Worm (Caenorhabditis elegans) whole organism, L2 larva: Measurements from ENCODE around the gene ZK899.7.

Experiments
- F13H6.1 ChIP-seq: sonication (generic microtip); optimal IDR thresholded peaks from 2 replicates; lab custom pipeline; 2016; ENCODE audit warnings: missing genetic modification characterization, missing compliant biosample characterization
- Y55F3AM.14 ChIP-seq: fragments of 200-800 bp; sonication (Bioruptor generic); optimal IDR thresholded peaks from 2 replicates; lab custom pipeline; 2018; ENCODE audit warnings: mild to moderate bottlenecking, missing genetic modification characterization, missing compliant biosample characterization
- ZK546.5 ChIP-seq: sonication (generic microtip); optimal IDR thresholded peaks from 2 replicates; lab custom pipeline; 2017; ENCODE audit warnings: missing biosample characterization, missing genetic modification characterization
- ama-1 ChIP-seq: fragments of 150-350 bp; optimal IDR thresholded peaks from 2 replicates; lab custom pipeline; 2018; ENCODE audit warnings: inconsistent platforms
- blmp-1 ChIP-seq: sonication (generic microtip); optimal IDR thresholded peaks from 2 replicates; lab custom pipeline; 2017; ENCODE audit warnings: missing genetic modification characterization, mild to moderate bottlenecking, missing compliant biosample characterization, antibody characterized with exemption, moderate library complexity; ENCODE audit not compliant: insufficient read depth
- ceh-16 ChIP-seq: fragments of 150-350 bp; optimal IDR thresholded peaks from 2 replicates; lab custom pipeline; 2014; ENCODE audit warnings: missing biosample characterization, missing genetic modification characterization
- crh-2 ChIP-seq: sonication (generic microtip); optimal IDR thresholded peaks from 2 replicates; lab custom pipeline; 2017; ENCODE audit warnings: missing biosample characterization, missing genetic modification characterization
- dmd-4 ChIP-seq: sonication (generic microtip); optimal IDR thresholded peaks from 2 replicates; lab custom pipeline; 2017; ENCODE audit warnings: missing biosample characterization, missing genetic modification characterization
- egl-27 ChIP-seq: sonication (generic microtip); optimal IDR thresholded peaks from 3 replicates; lab custom pipeline; 2017; ENCODE audit warnings: missing biosample characterization, missing genetic modification reagents, missing genetic modification characterization
- elt-3 ChIP-seq: sonication (generic microtip); optimal IDR thresholded peaks from 2 replicates; lab custom pipeline; 2017; ENCODE audit warnings: missing biosample characterization, missing genetic modification characterization
- gmeb-1 ChIP-seq: fragments of 150-350 bp; optimal IDR thresholded peaks from 2 replicates; lab custom pipeline; 2014; ENCODE audit warnings: missing biosample characterization, missing genetic modification characterization
- lin-13 ChIP-seq: fragments of 150-350 bp; optimal IDR thresholded peaks from 2 replicates; lab custom pipeline; 2014; ENCODE audit warnings: missing biosample characterization, missing genetic modification reagents, missing genetic modification characterization
- lin-39 ChIP-seq: fragments of 150-350 bp; optimal IDR thresholded peaks from 2 replicates; lab custom pipeline; 2014; ENCODE audit warnings: missing biosample characterization, missing genetic modification reagents, missing genetic modification characterization
- lsy-2 ChIP-seq, 2 experiments: fragments of 150-350 bp in 1 of 2; sonication (generic microtip) in 1 of 2; optimal IDR thresholded peaks; 2 replicates each; lab custom pipeline; 2014 to 2017; ENCODE audit warnings: missing biosample characterization in 2 of 2, missing genetic modification characterization in 2 of 2
- mab-5 ChIP-seq: fragments of 150-350 bp; optimal IDR thresholded peaks from 2 replicates; lab custom pipeline; 2014; ENCODE audit warnings: missing biosample characterization, missing genetic modification characterization
- mbf-1 ChIP-seq: sonication (generic microtip); optimal IDR thresholded peaks from 2 replicates; lab custom pipeline; 2017; ENCODE audit warnings: missing biosample characterization, missing genetic modification characterization
- mdl-1 ChIP-seq, 2 experiments: fragments of 150-350 bp in 1 of 2; sonication (generic microtip) in 1 of 2; optimal IDR thresholded peaks; 2 replicates each; lab custom pipeline; 2017; ENCODE audit warnings: missing biosample characterization in 2 of 2, missing genetic modification characterization in 2 of 2
- nhr-10 ChIP-seq: sonication (generic microtip); optimal IDR thresholded peaks from 2 replicates; lab custom pipeline; 2017; ENCODE audit warnings: missing biosample characterization, missing genetic modification characterization
- nhr-11 ChIP-seq: fragments of 150-350 bp; optimal IDR thresholded peaks from 2 replicates; lab custom pipeline; 2014; ENCODE audit warnings: missing biosample characterization, missing genetic modification characterization
- nhr-12 ChIP-seq: fragments of 150-350 bp; optimal IDR thresholded peaks from 2 replicates; lab custom pipeline; 2014; ENCODE audit warnings: missing biosample characterization, missing genetic modification characterization
- nhr-129 ChIP-seq: fragments of 150-350 bp; optimal IDR thresholded peaks from 2 replicates; lab custom pipeline; 2014; ENCODE audit warnings: missing biosample characterization, missing genetic modification characterization
- nhr-21 ChIP-seq: fragments of 150-350 bp; optimal IDR thresholded peaks from 2 replicates; lab custom pipeline; 2014; ENCODE audit warnings: missing biosample characterization, missing genetic modification characterization
- nhr-23 ChIP-seq: fragments of 150-350 bp; optimal IDR thresholded peaks from 2 replicates; lab custom pipeline; 2014; ENCODE audit warnings: missing biosample characterization, missing genetic modification reagents, missing genetic modification characterization
- nhr-25 ChIP-seq: fragments of 150-350 bp; sonication (generic microtip); optimal IDR thresholded peaks from 3 replicates; lab custom pipeline; 2014; ENCODE audit warnings: missing biosample characterization, missing genetic modification characterization
- nhr-6 ChIP-seq: fragments of 150-350 bp; optimal IDR thresholded peaks from 2 replicates; lab custom pipeline; 2014; ENCODE audit warnings: missing biosample characterization, missing genetic modification characterization
- nhr-77 ChIP-seq: fragments of 150-350 bp; optimal IDR thresholded peaks from 2 replicates; lab custom pipeline; 2014; ENCODE audit warnings: missing biosample characterization, missing genetic modification characterization
- peb-1 ChIP-seq: fragments of 150-350 bp; optimal IDR thresholded peaks from 2 replicates; lab custom pipeline; 2014; ENCODE audit warnings: missing biosample characterization, missing genetic modification characterization
- sem-4 ChIP-seq: fragments of 150-350 bp; optimal IDR thresholded peaks from 2 replicates; lab custom pipeline; 2014; ENCODE audit warnings: missing biosample characterization, missing genetic modification reagents, missing genetic modification characterization
- sma-3 ChIP-seq: sonication (generic microtip); optimal IDR thresholded peaks from 2 replicates; lab custom pipeline; 2016; ENCODE audit warnings: missing genetic modification reagents, missing genetic modification characterization, missing compliant biosample characterization
- sma-9 ChIP-seq, 2 experiments: fragments of 150-350 bp in 1 of 2; sonication (generic microtip) in 1 of 2; optimal IDR thresholded peaks; 2 replicates each; lab custom pipeline; 2014 to 2016; ENCODE audit warnings: missing genetic modification characterization in 2 of 2, mild to moderate bottlenecking in 1 of 2, missing biosample characterization in 1 of 2, missing compliant biosample characterization in 1 of 2, missing genetic modification reagents in 1 of 2, moderate library complexity in 1 of 2
- snpc-4 ChIP-seq: fragments of 150-350 bp; optimal IDR thresholded peaks from 2 replicates; lab custom pipeline; 2014; ENCODE audit warnings: missing biosample characterization, missing genetic modification characterization
- unc-39 ChIP-seq: fragments of 150-350 bp; optimal IDR thresholded peaks from 2 replicates; lab custom pipeline; 2014; ENCODE audit warnings: missing biosample characterization, missing genetic modification characterization
- unc-55 ChIP-seq: fragments of 150-350 bp; sonication (generic microtip); optimal IDR thresholded peaks from 3 replicates; lab custom pipeline; 2014; ENCODE audit warnings: missing biosample characterization, missing genetic modification reagents, missing genetic modification characterization
- unc-62 ChIP-seq: fragments of 150-350 bp; optimal IDR thresholded peaks from 2 replicates; lab custom pipeline; 2014; ENCODE audit warnings: missing biosample characterization, missing genetic modification reagents, missing genetic modification characterization
- ztf-1 ChIP-seq: fragments of 200-800 bp; sonication (Bioruptor generic); conservative IDR thresholded peaks from 2 replicates; pipeline ENCODE4 v1.3.6; 2022; ENCODE audit warnings: missing genetic modification characterization, missing compliant biosample characterization
- ztf-11 ChIP-seq: sonication (generic microtip); optimal IDR thresholded peaks from 2 replicates; lab custom pipeline; 2017; ENCODE audit warnings: missing biosample characterization, missing genetic modification characterization
- ztf-4 ChIP-seq: fragments of 150-350 bp; optimal IDR thresholded peaks from 2 replicates; lab custom pipeline; 2014; ENCODE audit warnings: missing biosample characterization, missing genetic modification characterization

ZK899.7 gene

DNA sequence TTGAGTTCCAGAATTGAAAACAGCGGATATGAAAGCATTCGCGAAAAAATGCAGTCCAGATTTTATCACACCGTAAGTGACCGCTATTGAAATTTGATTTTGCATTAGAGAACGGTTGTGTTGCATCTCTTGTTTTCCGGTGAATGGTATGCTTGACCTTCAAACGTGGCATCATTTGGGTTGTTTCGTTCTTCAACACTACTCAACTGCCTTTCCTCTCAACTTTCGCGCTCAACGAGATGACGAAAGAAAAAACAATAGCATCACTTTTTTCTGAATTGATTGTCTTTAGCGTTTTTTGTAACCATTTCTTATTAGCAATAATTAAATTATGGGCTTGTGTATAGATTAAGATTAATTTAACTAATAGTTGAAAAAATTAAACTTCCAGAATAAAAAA, 46.8 kb downstream of the ZK899.7 start:
- TF ChIP-seq ztf-4 (no peak), Y55F3AM.14 (GFP tag; lab: Kevin White, UChicago) (no peak), ztf-1 (GFP tag; lab: Robert Waterston, UW) (no peak), unc-62 (GFP tag; lab: Kevin White, UChicago) (no peak), crh-2 (tag; lab: Kevin White, UChicago) (peak; percentile 39)

DNA sequence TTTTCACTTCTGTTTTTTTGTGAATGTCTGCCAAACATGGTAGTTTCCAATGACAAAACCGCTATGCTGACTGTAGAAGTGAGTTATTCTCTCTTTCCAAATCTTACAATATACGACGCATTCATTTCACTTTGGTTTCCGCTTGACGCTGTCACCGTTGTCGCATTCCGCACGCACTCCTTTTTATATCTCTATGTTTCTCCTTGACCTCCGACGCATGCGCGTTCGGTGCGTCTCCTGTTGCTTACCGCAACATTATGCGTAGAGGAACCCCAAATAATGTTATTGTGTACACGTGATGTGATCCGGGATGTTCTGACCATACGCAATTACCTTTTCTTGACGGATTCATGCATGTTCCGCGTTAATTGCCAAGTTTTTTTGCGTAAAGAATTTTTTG, 47.3 kb downstream of the ZK899.7 start:
- TF ChIP-seq sma-3 (GFP tag; lab: Kevin White, UChicago) (peak; percentile 19), unc-55 (GFP tag; lab: Kevin White, UChicago) (no peak), nhr-11 (no peak), ztf-11 (tag; lab: Kevin White, UChicago) (no peak), lsy-2 (tag; optimal IDR thresholded peaks at IDR 0.05; lab: Kevin White, UChicago) (no peak), lin-13 (GFP tag; lab: Kevin White, UChicago) (no peak), nhr-23 (tag; lab: Kevin White, UChicago) (no peak), ZK546.5 (tag; lab: Kevin White, UChicago) (no peak), ztf-1 (GFP tag; lab: Robert Waterston, UW) (no peak), sma-9 (GFP tag; optimal IDR thresholded peaks at IDR 0.05; lab: Kevin White, UChicago) (no peak), sma-9 (tag; optimal IDR thresholded peaks at IDR 0.05; lab: Kevin White, UChicago) (no peak), ztf-4 (no peak), lin-39 (tag; lab: Kevin White, UChicago) (no peak), unc-62 (GFP tag; lab: Kevin White, UChicago) (no peak), F13H6.1 (no peak), nhr-10 (tag; lab: Kevin White, UChicago) (no peak), nhr-21 (peak; percentile 66), sem-4 (tag; lab: Kevin White, UChicago) (no peak), gmeb-1 (tag; lab: Kevin White, UChicago) (no peak), egl-27 (tag; lab: Kevin White, UChicago) (no peak), unc-39 (tag; lab: Kevin White, UChicago) (no peak), crh-2 (tag; lab: Kevin White, UChicago) (no peak), mab-5 (tag; lab: Kevin White, UChicago) (no peak), elt-3 (tag; lab: Kevin White, UChicago) (no peak), ama-1 (lab: Kevin White, UChicago) (no peak), nhr-129 (tag; lab: Kevin White, UChicago) (no peak), peb-1 (tag; lab: Kevin White, UChicago) (no peak), nhr-6 (tag; lab: Kevin White, UChicago) (no peak), Y55F3AM.14 (GFP tag; lab: Kevin White, UChicago) (no peak), dmd-4 (tag; lab: Kevin White, UChicago) (no peak), nhr-25 (tag; lab: Kevin White, UChicago) (peak; percentile 38), ceh-16 (tag; lab: Kevin White, UChicago) (no peak), mbf-1 (tag; lab: Kevin White, UChicago) (no peak), mdl-1 (tag; optimal IDR thresholded peaks at IDR 0.05; lab: Kevin White, UChicago) (peak in 1 of 2 experiments; percentile 0), snpc-4 (tag; lab: Kevin White, UChicago) (no peak), blmp-1 (peak; percentile 38), nhr-77 (tag; lab: Kevin White, UChicago) (no peak), nhr-12 (no peak)
